Worm (Caenorhabditis elegans) whole organism, young adult: ENCODE measurements around the gene acr-20.

Experiments used
- B0336.3 ChIP-seq: fragments of 200-800 bp; sonication (Bioruptor generic); IDR thresholded peaks from 2 replicates; pipeline ENCODE4 v1.3.6; 2022; ENCODE audit warnings: missing genetic modification characterization, missing compliant biosample characterization
- C17E4.6 ChIP-seq: fragments of 200-800 bp; sonication (Bioruptor generic); IDR thresholded peaks from 2 replicates; pipeline ENCODE4 v1.3.6; 2022; ENCODE audit warnings: missing genetic modification reagents, missing genetic modification characterization, missing compliant biosample characterization
- D2030.7 ChIP-seq: fragments of 200-800 bp; sonication (Bioruptor generic); IDR thresholded peaks from 2 replicates; pipeline ENCODE4 v1.3.6; 2022; ENCODE audit warnings: missing genetic modification reagents, missing genetic modification characterization, missing compliant biosample characterization
- F10E7.11 ChIP-seq: sonication (generic microtip); optimal IDR thresholded peaks from 2 replicates; lab custom pipeline; 2017; ENCODE audit warnings: mild to moderate bottlenecking, missing genetic modification characterization, moderate library complexity, missing compliant biosample characterization
- F22D6.2 ChIP-seq: sonication (generic microtip); optimal IDR thresholded peaks from 2 replicates; lab custom pipeline; 2016; ENCODE audit warnings: mild to moderate bottlenecking, missing genetic modification characterization, missing compliant biosample characterization
- F23B12.7 ChIP-seq: sonication (generic microtip); optimal IDR thresholded peaks from 2 replicates; lab custom pipeline; 2017; ENCODE audit warnings: missing genetic modification characterization, mild to moderate bottlenecking, missing compliant biosample characterization, antibody characterized with exemption, moderate library complexity; ENCODE audit not compliant: insufficient read depth
- F37B4.10 ChIP-seq: fragments of 200-800 bp; sonication (Bioruptor generic); IDR thresholded peaks from 2 replicates; pipeline ENCODE4 v1.3.6; 2022; ENCODE audit warnings: missing genetic modification characterization, missing compliant biosample characterization
- F49E8.2 ChIP-seq: sonication (generic microtip); optimal IDR thresholded peaks from 3 replicates; lab custom pipeline; 2017; ENCODE audit warnings: missing genetic modification characterization, mild to moderate bottlenecking, missing compliant biosample characterization, antibody characterized with exemption, moderate library complexity; ENCODE audit not compliant: insufficient read depth
- F57A8.1 ChIP-seq: fragments of 200-800 bp; sonication (Bioruptor generic); optimal IDR thresholded peaks from 2 replicates; lab custom pipeline; 2018; ENCODE audit warnings: mild to moderate bottlenecking, missing genetic modification characterization, moderate library complexity, missing compliant biosample characterization
- K11D2.4 ChIP-seq: fragments of 200-800 bp; sonication (Bioruptor generic); IDR thresholded peaks from 2 replicates; pipeline ENCODE4 v1.3.6; 2022; ENCODE audit warnings: missing genetic modification reagents, missing genetic modification characterization, missing compliant biosample characterization
- T07F8.4 ChIP-seq: sonication (generic microtip); optimal IDR thresholded peaks from 2 replicates; lab custom pipeline; 2016; ENCODE audit warnings: mild to moderate bottlenecking, missing genetic modification characterization, moderate library complexity, missing compliant biosample characterization
- T26A5.8 ChIP-seq: sonication (generic microtip); optimal IDR thresholded peaks from 2 replicates; lab custom pipeline; 2016; ENCODE audit warnings: missing genetic modification characterization, missing compliant biosample characterization
- Y53G8AR.9 ChIP-seq: fragments of 200-800 bp; sonication (Bioruptor generic); conservative IDR thresholded peaks from 2 replicates; pipeline ENCODE4 v1.3.6; 2022; ENCODE audit warnings: missing genetic modification reagents, missing genetic modification characterization, missing compliant biosample characterization
- Y67H2A.10 ChIP-seq: fragments of 200-800 bp; sonication (Bioruptor generic); conservative IDR thresholded peaks from 2 replicates; pipeline ENCODE4 v1.3.6; 2022; ENCODE audit warnings: missing genetic modification reagents, missing genetic modification characterization, missing compliant biosample characterization
- Y79H2A.3 ChIP-seq: fragments of 200-800 bp; sonication (Bioruptor generic); conservative IDR thresholded peaks from 2 replicates; pipeline ENCODE4 v1.3.6; 2022; ENCODE audit warnings: missing genetic modification reagents, missing genetic modification characterization, missing compliant biosample characterization
- Y95B8A.8 ChIP-seq: fragments of 200-800 bp; sonication (Bioruptor generic); IDR thresholded peaks from 2 replicates; pipeline ENCODE4 v1.3.6; 2022; ENCODE audit warnings: missing genetic modification reagents, missing genetic modification characterization, missing compliant biosample characterization
- ZK185.1 ChIP-seq: sonication (generic microtip); optimal IDR thresholded peaks from 2 replicates; lab custom pipeline; 2016; ENCODE audit warnings: mild to moderate bottlenecking, missing genetic modification characterization, missing compliant biosample characterization; ENCODE audit not compliant: poor library complexity, severe bottlenecking
- akir-1 ChIP-seq: fragments of 200-800 bp; sonication (Bioruptor generic); optimal IDR thresholded peaks from 2 replicates; lab custom pipeline; 2018; ENCODE audit warnings: mild to moderate bottlenecking, missing genetic modification characterization, moderate library complexity, missing compliant biosample characterization
- ceh-40 ChIP-seq: fragments of 200-800 bp; sonication (Bioruptor generic); IDR thresholded peaks from 2 replicates; pipeline ENCODE4 v1.3.6; 2022; ENCODE audit warnings: missing genetic modification characterization, missing compliant biosample characterization
- ceh-58 ChIP-seq: fragments of 200-800 bp; sonication (Bioruptor generic); IDR thresholded peaks from 2 replicates; pipeline ENCODE4 v1.3.6; 2022; ENCODE audit warnings: missing genetic modification characterization, missing compliant biosample characterization
- ceh-91 ChIP-seq: fragments of 200-800 bp; sonication (Bioruptor generic); IDR thresholded peaks from 2 replicates; pipeline ENCODE4 v1.3.6; 2022; ENCODE audit warnings: missing genetic modification reagents, missing genetic modification characterization, missing compliant biosample characterization
- chd-7 ChIP-seq: sonication (generic microtip); optimal IDR thresholded peaks from 2 replicates; lab custom pipeline; 2016; ENCODE audit warnings: mild to moderate bottlenecking, missing genetic modification characterization, moderate library complexity, missing compliant biosample characterization
- dox-1 ChIP-seq: fragments of 200-800 bp; sonication (Bioruptor generic); IDR thresholded peaks from 2 replicates; pipeline ENCODE4 v1.3.6; 2022; ENCODE audit warnings: missing genetic modification reagents, missing genetic modification characterization, missing compliant biosample characterization
- egl-44 ChIP-seq: fragments of 200-800 bp; sonication (Bioruptor generic); IDR thresholded peaks from 2 replicates; pipeline ENCODE4 v1.3.6; 2022; ENCODE audit warnings: missing genetic modification reagents, missing genetic modification characterization, missing compliant biosample characterization
- ets-4 ChIP-seq: fragments of 200-800 bp; sonication (Bioruptor generic); optimal IDR thresholded peaks from 2 replicates; lab custom pipeline; 2018; ENCODE audit warnings: mild to moderate bottlenecking, missing genetic modification characterization, missing compliant biosample characterization
- fkh-3 ChIP-seq: sonication (generic microtip); optimal IDR thresholded peaks from 2 replicates; lab custom pipeline; 2016; ENCODE audit warnings: mild to moderate bottlenecking, missing genetic modification characterization, missing compliant biosample characterization
- hrde-1 ChIP-seq: sonication (generic microtip); optimal IDR thresholded peaks from 2 replicates; lab custom pipeline; 2016; ENCODE audit warnings: missing genetic modification characterization, mild to moderate bottlenecking, missing compliant biosample characterization, moderate library complexity, missing genotype, missing genetic modification reagents, borderline replicate concordance
- lin-40 ChIP-seq: sonication (generic microtip); optimal IDR thresholded peaks from 2 replicates; lab custom pipeline; 2016; ENCODE audit warnings: missing genetic modification characterization, mild to moderate bottlenecking, missing compliant biosample characterization, missing genotype, missing genetic modification reagents
- lsl-1 ChIP-seq: fragments of 200-800 bp; sonication (Bioruptor generic); optimal IDR thresholded peaks from 2 replicates; lab custom pipeline; 2018; ENCODE audit warnings: mild to moderate bottlenecking, missing genetic modification characterization, moderate library complexity, missing compliant biosample characterization
- lsy-27 ChIP-seq: sonication (generic microtip); optimal IDR thresholded peaks from 2 replicates; lab custom pipeline; 2017; ENCODE audit warnings: missing genetic modification characterization, mild to moderate bottlenecking, missing compliant biosample characterization, antibody characterized with exemption, missing genotype, borderline replicate concordance; ENCODE audit not compliant: insufficient read depth
- madf-10 ChIP-seq: sonication (generic microtip); optimal IDR thresholded peaks from 2 replicates; lab custom pipeline; 2016; ENCODE audit warnings: mild to moderate bottlenecking, missing genetic modification characterization, missing compliant biosample characterization
- madf-6 ChIP-seq: fragments of 200-800 bp; sonication (Bioruptor generic); IDR thresholded peaks from 2 replicates; pipeline ENCODE4 v1.3.6; 2022; ENCODE audit warnings: missing genetic modification reagents, missing genetic modification characterization, missing compliant biosample characterization
- mcd-1 ChIP-seq: fragments of 200-800 bp; sonication (Bioruptor generic); IDR thresholded peaks from 2 replicates; pipeline ENCODE4 v1.3.6; 2022; ENCODE audit warnings: missing genetic modification reagents, missing genetic modification characterization, missing compliant biosample characterization
- mes-4 ChIP-seq: sonication (generic microtip); optimal IDR thresholded peaks from 2 replicates; lab custom pipeline; 2016; ENCODE audit warnings: missing genotype, missing genetic modification characterization, missing compliant biosample characterization
- mxl-1 ChIP-seq: sonication (generic microtip); optimal IDR thresholded peaks from 2 replicates; lab custom pipeline; 2016; ENCODE audit warnings: missing genetic modification characterization, missing compliant biosample characterization
- nfya-1 ChIP-seq: sonication (generic microtip); optimal IDR thresholded peaks from 2 replicates; lab custom pipeline; 2017; ENCODE audit warnings: antibody characterized with exemption, missing compliant biosample characterization, missing genetic modification characterization, borderline replicate concordance; ENCODE audit not compliant: insufficient read depth
- nfyb-1 ChIP-seq: fragments of 200-800 bp; sonication (Bioruptor generic); IDR thresholded peaks from 2 replicates; pipeline ENCODE4 v1.3.6; 2022; ENCODE audit warnings: missing genetic modification reagents, missing genetic modification characterization, missing compliant biosample characterization
- sea-2 ChIP-seq: fragments of 200-800 bp; sonication (Bioruptor generic); IDR thresholded peaks from 2 replicates; pipeline ENCODE4 v1.3.6; 2022; ENCODE audit warnings: missing genetic modification characterization, missing compliant biosample characterization
- somi-1 ChIP-seq: fragments of 200-800 bp; sonication (Bioruptor generic); optimal IDR thresholded peaks from 2 replicates; lab custom pipeline; 2018; ENCODE audit warnings: mild to moderate bottlenecking, missing genetic modification characterization, missing compliant biosample characterization
- tbp1 ChIP-seq: fragments of 200-800 bp; sonication (Bioruptor generic); optimal IDR thresholded peaks from 2 replicates; lab custom pipeline; 2018; ENCODE audit warnings: mild to moderate bottlenecking, missing genetic modification characterization, missing compliant biosample characterization
- tbx-9 ChIP-seq: sonication (generic microtip); optimal IDR thresholded peaks from 2 replicates; lab custom pipeline; 2016; ENCODE audit warnings: borderline replicate concordance, missing genetic modification characterization, inconsistent platforms, missing compliant biosample characterization
- tlf-1 ChIP-seq: fragments of 200-800 bp; sonication (Bioruptor generic); optimal IDR thresholded peaks from 2 replicates; lab custom pipeline; 2018; ENCODE audit warnings: mild to moderate bottlenecking, missing genetic modification characterization, missing compliant biosample characterization
- xnd-1 ChIP-seq: sonication (generic microtip); optimal IDR thresholded peaks from 2 replicates; lab custom pipeline; 2016; ENCODE audit warnings: missing genotype, missing genetic modification reagents, missing genetic modification characterization, missing compliant biosample characterization
- zim-3 ChIP-seq: sonication (generic microtip); optimal IDR thresholded peaks from 2 replicates; lab custom pipeline; 2017; ENCODE audit warnings: mild to moderate bottlenecking, missing genetic modification characterization, moderate library complexity, missing compliant biosample characterization
- ztf-28 ChIP-seq: fragments of 200-800 bp; sonication (Bioruptor generic); IDR thresholded peaks from 2 replicates; pipeline ENCODE4 v1.3.6; 2022; ENCODE audit warnings: missing genetic modification reagents, missing genetic modification characterization, missing compliant biosample characterization
- ztf-3 ChIP-seq: fragments of 200-800 bp; sonication (Bioruptor generic); optimal IDR thresholded peaks from 2 replicates; lab custom pipeline; 2018; ENCODE audit warnings: mild to moderate bottlenecking, missing genetic modification characterization, missing compliant biosample characterization

acr-20 gene

DNA sequence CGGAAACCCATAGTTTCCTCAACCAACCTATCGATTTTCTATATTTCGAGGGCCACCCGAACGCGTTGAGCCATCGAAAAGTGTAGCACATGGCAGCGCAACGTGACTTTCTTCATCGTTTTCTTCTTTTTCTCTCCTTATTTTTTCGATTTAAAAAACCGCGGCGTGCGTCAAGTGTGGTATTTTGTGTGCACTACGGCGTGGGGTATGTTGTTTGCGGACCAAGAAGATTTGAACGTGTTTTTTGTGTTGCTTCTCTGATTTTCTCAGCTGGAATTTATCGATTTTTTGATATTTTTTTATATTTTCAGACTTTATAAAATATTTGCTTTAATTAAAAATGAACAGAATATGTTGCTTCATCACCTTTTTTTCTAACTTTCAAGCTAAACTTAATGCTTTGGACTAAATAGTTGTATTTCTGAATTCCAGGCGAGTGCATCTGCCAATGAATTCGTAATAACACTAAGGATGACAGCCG is 19.7 kb downstream of the acr-20 start, which contains the start of the genes agl-1 and pfs-2 (continued):
- TF ChIP-seq ztf-3 (GFP tag; lab: Kevin White, UChicago) (no peak), dox-1 (GFP tag; lab: Robert Waterston, UW) (peak; percentile 35; the same call in 1 of the 2 replicates), T26A5.8 (no peak), Y67H2A.10 (GFP tag; lab: Robert Waterston, UW) (no peak), B0336.3 (GFP tag; lab: Robert Waterston, UW) (no peak), ceh-58 (GFP tag; lab: Robert Waterston, UW) (no peak), T07F8.4 (no peak), tbp1 (GFP tag; lab: Kevin White, UChicago) (no peak), ZK185.1 (tag; lab: Kevin White, UChicago) (peak; percentile 20), C17E4.6 (GFP tag; lab: Robert Waterston, UW) (no peak), akir-1 (GFP tag; lab: Kevin White, UChicago) (no peak), madf-6 (GFP tag; lab: Robert Waterston, UW) (peak; percentile 50), Y53G8AR.9 (GFP tag; lab: Robert Waterston, UW) (no peak), Y79H2A.3 (GFP tag; lab: Robert Waterston, UW) (no peak), mes-4 (no peak), madf-10 (no peak), nfya-1 (tag; lab: Kevin White, UChicago) (no peak), F37B4.10 (GFP tag; lab: Robert Waterston, UW) (no peak), F22D6.2 (tag; lab: Kevin White, UChicago) (no peak), sea-2 (no peak), ceh-91 (GFP tag; lab: Robert Waterston, UW) (no peak), ceh-40 (GFP tag; lab: Robert Waterston, UW) (no peak), ets-4 (GFP tag; lab: Kevin White, UChicago) (no peak), tbx-9 (tag; lab: Kevin White, UChicago) (no peak), lin-40 (tag; lab: Kevin White, UChicago) (peak; percentile 54), F10E7.11 (no peak), mcd-1 (peak; percentile 67), somi-1 (GFP tag; lab: Kevin White, UChicago) (no peak), F57A8.1 (GFP tag; lab: Kevin White, UChicago) (no peak)

DNA sequence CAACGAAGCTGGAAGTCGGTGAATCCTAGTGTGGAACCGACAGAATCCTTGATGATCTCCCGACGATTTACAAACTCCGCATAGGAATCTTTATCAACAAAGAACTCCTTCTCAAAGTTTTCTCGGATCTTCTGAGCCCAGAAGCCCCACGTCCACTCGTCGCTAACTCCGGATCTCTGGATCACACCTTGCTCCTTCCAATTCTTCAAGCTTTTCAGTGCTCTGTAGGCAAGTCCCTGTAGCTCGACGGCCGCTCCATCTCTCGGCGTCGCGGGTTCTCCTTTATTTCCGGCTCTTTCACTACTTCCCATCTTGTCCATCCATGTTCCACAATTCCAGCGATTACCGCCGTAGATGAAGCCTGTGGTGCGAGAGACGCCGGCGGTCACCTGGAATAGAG is 26.3 kb downstream of the acr-20 start:
- no peak for TF ChIP-seq ztf-28 (GFP tag; lab: Robert Waterston, UW)
- TF ChIP-seq egl-44 (GFP tag; lab: Robert Waterston, UW): no peak
- TF ChIP-seq mes-4: no peak
- no peak for TF ChIP-seq nfyb-1 (GFP tag; lab: Robert Waterston, UW)
- TF ChIP-seq mxl-1 (tag; lab: Kevin White, UChicago): no peak
- no peak for TF ChIP-seq Y67H2A.10 (GFP tag; lab: Robert Waterston, UW)
- no peak for TF ChIP-seq fkh-3 (tag; lab: Kevin White, UChicago)
- TF ChIP-seq ceh-91 (GFP tag; lab: Robert Waterston, UW): no peak
- no peak for TF ChIP-seq hrde-1 (tag; lab: Kevin White, UChicago)
- TF ChIP-seq xnd-1 (tag; lab: Kevin White, UChicago): no peak
- TF ChIP-seq T26A5.8: no peak
- TF ChIP-seq, all 124 proteins: peak for 0

ce11 chrII:14350768-14351167 is 26.9 kb downstream of the acr-20 start:
- TF ChIP-seq zim-3 (tag; lab: Kevin White, UChicago) (peak; percentile 38), F23B12.7 (tag; lab: Kevin White, UChicago) (no peak), lsy-27 (tag; lab: Kevin White, UChicago) (no peak), K11D2.4 (no peak), D2030.7 (GFP tag; lab: Robert Waterston, UW) (0 out of 2 replicates have a peak, but pooled peaks have one; percentile 13), tlf-1 (peak; percentile 31), chd-7 (tag; lab: Kevin White, UChicago) (peak; percentile 63), Y53G8AR.9 (GFP tag; lab: Robert Waterston, UW) (0 out of 2 replicates have a peak, but pooled peaks have one; percentile 51), dox-1 (GFP tag; lab: Robert Waterston, UW) (no peak), F49E8.2 (tag; lab: Kevin White, UChicago) (peak; percentile 75), lsl-1 (peak; percentile 46), Y95B8A.8 (GFP tag; lab: Robert Waterston, UW) (no peak; the same call in 1 of the 2 replicates), Y67H2A.10 (GFP tag; lab: Robert Waterston, UW) (0 out of 2 replicates have a peak, but pooled peaks have one; percentile 49)
